Worm (Caenorhabditis elegans) whole organism, L4 larva: ENCODE measurements around the gene T06D8.9.

ENCODE experiments used
- F37D6.2 ChIP-seq: sonication (generic microtip); optimal IDR thresholded peaks from 2 replicates; lab custom pipeline; 2016; ENCODE audit warnings: mild to moderate bottlenecking, missing genetic modification characterization, missing compliant biosample characterization
- R02D3.7 ChIP-seq: fragments of 150-350 bp; sonication (generic microtip); optimal IDR thresholded peaks from 3 replicates; lab custom pipeline; 2014; ENCODE audit warnings: missing biosample characterization, missing genetic modification characterization
- T26A8.4 ChIP-seq: fragments of 200-800 bp; sonication (Bioruptor generic); IDR thresholded peaks from 2 replicates; pipeline ENCODE4 v1.3.6; 2022; ENCODE audit warnings: missing genetic modification characterization, missing compliant biosample characterization
- Y75B8A.6 ChIP-seq: fragments of 200-800 bp; sonication (Bioruptor generic); IDR thresholded peaks from 2 replicates; pipeline ENCODE4 v1.3.6; 2022; ENCODE audit warnings: missing genetic modification reagents, missing genetic modification characterization, missing compliant biosample characterization
- ZK337.2 ChIP-seq: fragments of 200-800 bp; sonication (Bioruptor generic); IDR thresholded peaks from 2 replicates; pipeline ENCODE4 v1.3.6; 2022; ENCODE audit warnings: missing genetic modification reagents, missing genetic modification characterization, missing compliant biosample characterization
- aha-1 ChIP-seq: fragments of 150-350 bp; peaks from one replicate; lab custom pipeline; 2014; ENCODE audit warnings: missing biosample characterization, missing genetic modification characterization
- ama-1 ChIP-seq: fragments of 150-350 bp; optimal IDR thresholded peaks from 2 replicates; lab custom pipeline; 2014; ENCODE audit warnings: inconsistent platforms, mixed read lengths
- attf-4 ChIP-seq: sonication (generic microtip); optimal IDR thresholded peaks from 3 replicates; lab custom pipeline; 2017; ENCODE audit warnings: missing biosample characterization, missing genetic modification characterization
- ceh-44 ChIP-seq: fragments of 200-800 bp; sonication (Bioruptor generic); IDR thresholded peaks from 2 replicates; pipeline ENCODE4 v1.3.6; 2022; ENCODE audit warnings: missing genetic modification reagents, missing genetic modification characterization, missing compliant biosample characterization
- daf-8 ChIP-seq: fragments of 200-800 bp; sonication (Bioruptor generic); IDR thresholded peaks from 2 replicates; pipeline ENCODE4 v1.3.6; 2022; ENCODE audit warnings: missing genetic modification characterization, missing compliant biosample characterization
- dmd-8 ChIP-seq: fragments of 200-800 bp; sonication (Bioruptor generic); IDR thresholded peaks from 2 replicates; pipeline ENCODE4 v1.3.6; 2022; ENCODE audit warnings: missing genetic modification characterization, missing compliant biosample characterization
- dmd-9 ChIP-seq: fragments of 200-800 bp; sonication (Bioruptor generic); IDR thresholded peaks from 2 replicates; pipeline ENCODE4 v1.3.6; 2022; ENCODE audit warnings: missing genetic modification reagents, missing genetic modification characterization, missing compliant biosample characterization
- egl-27 ChIP-seq: sonication (generic microtip); optimal IDR thresholded peaks from 3 replicates; lab custom pipeline; 2017; ENCODE audit warnings: missing biosample characterization, missing genetic modification reagents, missing genetic modification characterization
- egl-43 ChIP-seq: fragments of 200-800 bp; sonication (Bioruptor generic); IDR thresholded peaks from 2 replicates; pipeline ENCODE4 v1.3.6; 2022; ENCODE audit warnings: missing genetic modification reagents, missing genetic modification characterization, missing compliant biosample characterization
- hif-1 ChIP-seq, 2 experiments: sonication (generic microtip); optimal IDR thresholded peaks; 2 replicates each; lab custom pipeline; 2016 to 2017; ENCODE audit warnings: missing compliant biosample characterization in 2 of 2, missing genetic modification characterization in 2 of 2, missing genetic modification reagents in 2 of 2, missing genotype in 2 of 2, mild to moderate bottlenecking in 1 of 2
- hmg-1.1 ChIP-seq: fragments of 200-800 bp; sonication (Bioruptor generic); IDR thresholded peaks from 2 replicates; pipeline ENCODE4 v1.3.6; 2022; ENCODE audit warnings: missing genetic modification reagents, missing genetic modification characterization, missing compliant biosample characterization
- jun-1 ChIP-seq: fragments of 150-350 bp; optimal IDR thresholded peaks from 2 replicates; lab custom pipeline; 2014; ENCODE audit warnings: missing biosample characterization, missing genetic modification reagents, missing genetic modification characterization
- lim-7 ChIP-seq: fragments of 200-800 bp; sonication (Bioruptor generic); IDR thresholded peaks from 2 replicates; pipeline ENCODE4 v1.3.6; 2022; ENCODE audit warnings: missing genetic modification characterization, missing compliant biosample characterization
- lin-15B ChIP-seq: fragments of 150-350 bp; sonication (generic microtip); optimal IDR thresholded peaks from 3 replicates; lab custom pipeline; 2014; ENCODE audit warnings: missing biosample characterization, missing genetic modification characterization
- lin-29 ChIP-seq: fragments of 200-800 bp; sonication (Bioruptor generic); IDR thresholded peaks from 2 replicates; pipeline ENCODE4 v1.3.6; 2022; ENCODE audit warnings: missing genetic modification reagents, missing genetic modification characterization, missing compliant biosample characterization
- lin-38 ChIP-seq: fragments of 200-800 bp; sonication (Bioruptor generic); IDR thresholded peaks from 2 replicates; pipeline ENCODE4 v1.3.6; 2022; ENCODE audit warnings: missing genetic modification reagents, missing genetic modification characterization, missing compliant biosample characterization
- mep-1 ChIP-seq: fragments of 150-350 bp; sonication (generic microtip); optimal IDR thresholded peaks from 3 replicates; lab custom pipeline; 2014; ENCODE audit warnings: missing biosample characterization, missing genetic modification characterization
- mxl-2 ChIP-seq: fragments of 200-800 bp; sonication (Bioruptor generic); conservative IDR thresholded peaks from 2 replicates; pipeline ENCODE4 v1.3.6; 2022; ENCODE audit warnings: missing genetic modification reagents, missing genetic modification characterization, missing compliant biosample characterization
- nhr-28 ChIP-seq: fragments of 150-350 bp; optimal IDR thresholded peaks from 2 replicates; lab custom pipeline; 2014; ENCODE audit warnings: missing biosample characterization, missing genetic modification characterization
- nhr-42 ChIP-seq: fragments of 200-800 bp; sonication (Bioruptor generic); IDR thresholded peaks from 2 replicates; pipeline ENCODE4 v1.3.6; 2022; ENCODE audit warnings: missing genetic modification characterization, missing compliant biosample characterization
- nhr-6 ChIP-seq: fragments of 150-350 bp; optimal IDR thresholded peaks from 2 replicates; lab custom pipeline; 2014; ENCODE audit warnings: missing biosample characterization, missing genetic modification characterization
- rbr-2 ChIP-seq: sonication (generic microtip); optimal IDR thresholded peaks from 2 replicates; lab custom pipeline; 2016; ENCODE audit warnings: missing genotype, missing genetic modification characterization, missing compliant biosample characterization
- sdz-12 ChIP-seq: fragments of 200-800 bp; sonication (Bioruptor generic); optimal IDR thresholded peaks from 2 replicates; lab custom pipeline; 2018; ENCODE audit warnings: mild to moderate bottlenecking, missing genetic modification characterization, missing compliant biosample characterization
- set-16 ChIP-seq: fragments of 200-800 bp; sonication (Bioruptor generic); IDR thresholded peaks from 2 replicates; pipeline ENCODE4 v1.3.6; 2022; ENCODE audit warnings: missing genetic modification reagents, missing genetic modification characterization, missing compliant biosample characterization
- snpc-1.2 ChIP-seq: fragments of 200-800 bp; sonication (Bioruptor generic); IDR thresholded peaks from 2 replicates; pipeline ENCODE4 v1.3.6; 2022; ENCODE audit warnings: missing genetic modification reagents, missing genetic modification characterization, missing compliant biosample characterization
- unc-39 ChIP-seq: sonication (generic microtip); optimal IDR thresholded peaks from 2 replicates; lab custom pipeline; 2017; ENCODE audit warnings: missing biosample characterization, missing genetic modification characterization
- unc-62 ChIP-seq, 3 experiments: fragments of 150-350 bp in 1 of 3; sonication (generic microtip); optimal IDR thresholded peaks in 2 of 3; peaks in 1 of 3; 1 replicate in 1 of 3; 2 replicates in 2 of 3; lab custom pipeline; 2014 to 2017; ENCODE audit warnings: missing biosample characterization in 3 of 3, missing genetic modification characterization in 3 of 3, missing genetic modification reagents in 3 of 3, missing genotype in 1 of 3
- zfp-2 ChIP-seq: sonication (generic microtip); optimal IDR thresholded peaks from 2 replicates; lab custom pipeline; 2016; ENCODE audit warnings: mild to moderate bottlenecking, missing genetic modification characterization, missing compliant biosample characterization
- ztf-7 ChIP-seq: fragments of 150-350 bp; optimal IDR thresholded peaks from 2 replicates; lab custom pipeline; 2014; ENCODE audit warnings: missing biosample characterization, missing genetic modification characterization

Gene T06D8.9

ce11 chrII:11202581-11203271, 36.7 kb upstream of the T06D8.9 start, which contains the start of gene srap-1:
srap-1 (plus strand) TSS chrII:11203221.
- TF ChIP-seq attf-4 (tag; lab: Kevin White, UChicago) (no peak), unc-62 (GFP tag; optimal IDR thresholded peaks at IDR 0.05 in 1 of 2; lab: Kevin White, UChicago) (peak in 1 of 2 experiments; percentile 50), unc-62 (tag; optimal IDR thresholded peaks at IDR 0.05; lab: Kevin White, UChicago) (no peak), mep-1 (no peak), hif-1 (tag; optimal IDR thresholded peaks at IDR 0.05; lab: Kevin White, UChicago) (no peak)

ce11 chrII:11204731-11205130, 34.7 kb upstream of the T06D8.9 start:
- no peak for TF ChIP-seq aha-1 (tag; lab: Kevin White, UChicago)
- TF ChIP-seq lin-29 = no peak
- no peak for TF ChIP-seq daf-8
- no peak for TF ChIP-seq zfp-2 (tag; lab: Kevin White, UChicago)
- TF ChIP-seq F37D6.2 (tag; lab: Kevin White, UChicago) = no peak
- TF ChIP-seq unc-39 = no peak
- no peak for TF ChIP-seq ceh-44
- no peak for TF ChIP-seq snpc-1.2 (GFP tag; lab: Robert Waterston, UW)
- no peak for TF ChIP-seq nhr-42
- TF ChIP-seq lin-38 (GFP tag; lab: Robert Waterston, UW) = no peak
- no peak for TF ChIP-seq ama-1
- no peak for TF ChIP-seq R02D3.7 (tag; lab: Kevin White, UChicago)

- TF ChIP-seq nhr-28 = peak; percentile 46
- TF ChIP-seq jun-1 = no peak
Observed at ce11 chrII:11205783-11206182, 33.6 kb upstream of the T06D8.9 start.

- TF ChIP-seq lim-7 (peak; percentile 38), egl-43 (peak; percentile 52; the same call in 1 of the 2 replicates), T26A8.4 (peak; percentile 39; the same call in 1 of the 2 replicates), set-16 (GFP tag; lab: Robert Waterston, UW) (peak; percentile 80), hmg-1.1 (GFP tag; lab: Robert Waterston, UW) (peak; percentile 33; the same call in 1 of the 2 replicates), mxl-2 (GFP tag; lab: Robert Waterston, UW) (peak; percentile 38; the same call in 1 of the 2 replicates), dmd-9 (GFP tag; lab: Robert Waterston, UW) (0 out of 2 replicates have a peak, but pooled peaks have one; percentile 19)
- TF ChIP-seq, all 104 proteins: peak for 7; not testable (repeated sequence) for 97
Observed at ce11 chrII:11211661-11212060, 27.7 kb upstream of the T06D8.9 start.

- no peak for TF ChIP-seq rbr-2
- no peak for TF ChIP-seq lin-15B (tag; lab: Kevin White, UChicago)
- TF ChIP-seq lin-38 (GFP tag; lab: Robert Waterston, UW) = no peak
- no peak for TF ChIP-seq ztf-7
- TF ChIP-seq nhr-6 = no peak
- no peak for TF ChIP-seq Y75B8A.6 (GFP tag; lab: Robert Waterston, UW)
- no peak for TF ChIP-seq T26A8.4
- TF ChIP-seq set-16 (GFP tag; lab: Robert Waterston, UW) = peak; percentile 75
- TF ChIP-seq ZK337.2 (GFP tag; lab: Robert Waterston, UW) = no peak
- no peak for TF ChIP-seq sdz-12 (GFP tag; lab: Kevin White, UChicago)
- TF ChIP-seq dmd-8 (GFP tag; lab: Robert Waterston, UW) = 0 out of 2 replicates have a peak, but pooled peaks have one; percentile 22
- no peak for TF ChIP-seq nhr-42
- no peak for TF ChIP-seq lim-7
- TF ChIP-seq egl-27 (tag; lab: Kevin White, UChicago) = no peak
- no peak for TF ChIP-seq zfp-2 (tag; lab: Kevin White, UChicago)
Observed at ce11 chrII:11221771-11222355, 17.5 kb upstream of the T06D8.9 start, which contains the start of gene plpr-1. plpr-1 (plus strand) TSS chrII:11222305.
